Worm (Caenorhabditis elegans): ENCODE measurements around the gene F15D4.2.

- TF ChIP-seq Y22D7AL.16 (tag; optimal IDR thresholded peaks at IDR 0.05), result no peak
- no peak for TF ChIP-seq nfya-1 (tag; optimal IDR thresholded peaks at IDR 0.05)
- no peak for TF ChIP-seq rnt-1 (tag; optimal IDR thresholded peaks at IDR 0.05)
- no peak for TF ChIP-seq elt-2 (tag; optimal IDR thresholded peaks at IDR 0.05)
- no peak for TF ChIP-seq ahr-1 (tag; optimal IDR thresholded peaks at IDR 0.05)
- TF ChIP-seq unc-3 (GFP tag; conservative IDR thresholded peaks at IDR 0.05), result no peak
- no peak for TF ChIP-seq unc-3 (tag; optimal IDR thresholded peaks at IDR 0.05)
- TF ChIP-seq ceh-48 (tag; optimal IDR thresholded peaks at IDR 0.05), result no peak
- TF ChIP-seq fax-1 (tag; optimal IDR thresholded peaks at IDR 0.05), result no peak
- no peak for TF ChIP-seq hlh-6 (tag; optimal IDR thresholded peaks at IDR 0.05)
- no peak for TF ChIP-seq unc-55 (GFP tag; optimal IDR thresholded peaks at IDR 0.05)
- peak; percentile 57 for TF ChIP-seq hlh-8 (tag; optimal IDR thresholded peaks at IDR 0.05)
- TF ChIP-seq T23F11.4 (GFP tag; optimal IDR thresholded peaks at IDR 0.05), result no peak
- TF ChIP-seq ama-1 (optimal IDR thresholded peaks at IDR 0.05), result no peak
- no peak for TF ChIP-seq npax-4 (tag; optimal IDR thresholded peaks at IDR 0.05)
Measured at ce11 chrII:13193563-13194103, 22.3 kb upstream of the F15D4.2 start.

Data from whole organism, late embryonic.